Fruit fly (Drosophila melanogaster) whole organism, embryonic: ENCODE results near the gene Nubp1.

Source experiments
- Abd-B ChIP-seq: fragments of 200-800 bp; sonication (Bioruptor generic); optimal IDR thresholded peaks from 2 replicates; lab custom pipeline; 2018; ENCODE audit warnings: missing biosample characterization, mild to moderate bottlenecking, missing genetic modification characterization, moderate library complexity
- Ada2b ChIP-seq: fragments of 200-800 bp; sonication (Bioruptor generic); IDR thresholded peaks from 2 replicates; pipeline ENCODE4 v1.3.6; 2022; ENCODE audit warnings: missing biosample characterization, missing genetic modification characterization
- C15 ChIP-seq: fragments of 200-800 bp; sonication (Bioruptor generic); IDR thresholded peaks from 3 replicates; pipeline ENCODE4 v1.3.6; 2022; ENCODE audit warnings: missing biosample characterization, missing genetic modification characterization
- CG11560 ChIP-seq: fragments of 200-800 bp; sonication (Bioruptor generic); IDR thresholded peaks from 3 replicates; pipeline ENCODE4 v1.3.6; 2022; ENCODE audit warnings: missing biosample characterization, missing genetic modification characterization
- CG11695 ChIP-seq: fragments of 200-800 bp; sonication (Bioruptor generic); IDR thresholded peaks from 3 replicates; pipeline ENCODE4 v1.3.6; 2022; ENCODE audit warnings: missing biosample characterization, missing genetic modification characterization
- CG12155 ChIP-seq: fragments of 200-800 bp; sonication (Bioruptor generic); optimal IDR thresholded peaks from 3 replicates; lab custom pipeline; 2016; ENCODE audit warnings: missing biosample characterization, missing genetic modification characterization
- CG12219 ChIP-seq: fragments of 200-800 bp; sonication (Bioruptor generic); optimal IDR thresholded peaks from 3 replicates; lab custom pipeline; 2018; ENCODE audit warnings: missing biosample characterization, mild to moderate bottlenecking, missing genetic modification characterization
- CG12942 ChIP-seq: fragments of 200-800 bp; sonication (Bioruptor generic); optimal IDR thresholded peaks from 3 replicates; lab custom pipeline; 2016; ENCODE audit warnings: missing biosample characterization, missing genetic modification characterization
- CG13775 ChIP-seq: fragments of 200-800 bp; sonication (Bioruptor generic); optimal IDR thresholded peaks from 3 replicates; lab custom pipeline; 2017; ENCODE audit warnings: missing biosample characterization, mild to moderate bottlenecking, missing genetic modification characterization
- CG14965 ChIP-seq: fragments of 200-800 bp; sonication (Bioruptor generic); optimal IDR thresholded peaks from 2 replicates; lab custom pipeline; 2016; ENCODE audit warnings: missing biosample characterization, missing genetic modification characterization, borderline replicate concordance
- CG17361 ChIP-seq: fragments of 200-800 bp; sonication (Bioruptor generic); IDR thresholded peaks from 3 replicates; pipeline ENCODE4 v1.3.6; 2022; ENCODE audit warnings: missing biosample characterization, missing genetic modification characterization
- CG31441 ChIP-seq: fragments of 200-800 bp; sonication (Bioruptor generic); IDR thresholded peaks from 2 replicates; pipeline ENCODE4 v1.3.6; 2022; ENCODE audit warnings: missing biosample characterization, missing genetic modification characterization
- CG3847 ChIP-seq: fragments of 200-800 bp; sonication (Bioruptor generic); IDR thresholded peaks from 2 replicates; pipeline ENCODE4 v1.3.6; 2022; ENCODE audit warnings: missing biosample characterization, missing genetic modification characterization
- CG4820 ChIP-seq: fragments of 200-800 bp; sonication (Bioruptor generic); optimal IDR thresholded peaks from 3 replicates; lab custom pipeline; 2016; ENCODE audit warnings: missing biosample characterization, missing genetic modification characterization
- CG5180 ChIP-seq: fragments of 200-800 bp; sonication (Bioruptor generic); optimal IDR thresholded peaks from 3 replicates; lab custom pipeline; 2017; ENCODE audit warnings: missing biosample characterization, missing genetic modification characterization, mild to moderate bottlenecking, moderate library complexity, missing genetic modification reagents
- CG6272 ChIP-seq: fragments of 200-800 bp; sonication (Bioruptor generic); IDR thresholded peaks from 2 replicates; pipeline ENCODE4 v1.3.6; 2022; ENCODE audit warnings: missing biosample characterization, missing genetic modification characterization
- CG6654 ChIP-seq: fragments of 200-800 bp; sonication (Bioruptor generic); optimal IDR thresholded peaks from 2 replicates; lab custom pipeline; 2017; ENCODE audit warnings: missing biosample characterization, mild to moderate bottlenecking, missing genetic modification characterization
- CG6813 ChIP-seq: fragments of 200-800 bp; sonication (Bioruptor generic); optimal IDR thresholded peaks from 2 replicates; lab custom pipeline; 2017; ENCODE audit warnings: missing biosample characterization, missing genetic modification characterization, mild to moderate bottlenecking, moderate library complexity, missing genetic modification reagents
- CG7357 ChIP-seq: fragments of 200-800 bp; sonication (Bioruptor generic); IDR thresholded peaks from 3 replicates; pipeline ENCODE4 v1.3.6; 2022; ENCODE audit warnings: missing biosample characterization, missing genetic modification characterization
- CG7839 ChIP-seq: fragments of 200-800 bp; sonication (Bioruptor generic); optimal IDR thresholded peaks from 3 replicates; lab custom pipeline; 2018; ENCODE audit warnings: missing biosample characterization, mild to moderate bottlenecking, missing genetic modification characterization, moderate library complexity
- CG8924 ChIP-seq: fragments of 200-800 bp; optimal IDR thresholded peaks from 3 replicates; lab custom pipeline; 2019; ENCODE audit warnings: missing biosample characterization, mild to moderate bottlenecking, missing genetic modification characterization, moderate library complexity
- CTCF ChIP-seq: fragments of 200-800 bp; sonication (Bioruptor generic); optimal IDR thresholded peaks from 2 replicates; lab custom pipeline; 2017; ENCODE audit warnings: missing biosample characterization, mild to moderate bottlenecking, missing genetic modification characterization, moderate library complexity
- Fer3 ChIP-seq: fragments of 200-800 bp; sonication (Bioruptor generic); optimal IDR thresholded peaks from 2 replicates; lab custom pipeline; 2018; ENCODE audit warnings: missing biosample characterization, mild to moderate bottlenecking, missing genetic modification characterization, moderate library complexity
- H15 ChIP-seq: fragments of 200-800 bp; sonication (Bioruptor generic); IDR thresholded peaks from 3 replicates; pipeline ENCODE4 v1.3.6; 2022; ENCODE audit warnings: missing biosample characterization, missing genetic modification characterization
- HHEX ChIP-seq: fragments of 200-800 bp; sonication (Bioruptor generic); optimal IDR thresholded peaks from 3 replicates; lab custom pipeline; 2017; ENCODE audit warnings: missing biosample characterization, mild to moderate bottlenecking, missing genetic modification characterization, missing genetic modification reagents
- Hr3 ChIP-seq: fragments of 200-800 bp; sonication (Bioruptor generic); optimal IDR thresholded peaks from 3 replicates; lab custom pipeline; 2016; ENCODE audit warnings: missing biosample characterization, missing genetic modification characterization
- Hsf ChIP-seq: fragments of 200-800 bp; sonication (Bioruptor generic); optimal IDR thresholded peaks from 3 replicates; lab custom pipeline; 2016; ENCODE audit warnings: missing biosample characterization, missing genetic modification characterization
- NK7.1 ChIP-seq: fragments of 200-800 bp; sonication (Bioruptor generic); optimal IDR thresholded peaks from 3 replicates; lab custom pipeline; 2016; ENCODE audit warnings: missing biosample characterization, missing genetic modification characterization
- Pdp1 ChIP-seq, 2 experiments: fragments of 200-800 bp; sonication (Bioruptor generic); optimal IDR thresholded peaks; 3 replicates each; lab custom pipeline; 2016; ENCODE audit warnings: missing biosample characterization in 2 of 2, missing genetic modification characterization in 2 of 2, mild to moderate bottlenecking in 1 of 2, moderate library complexity in 1 of 2
- Ravus ChIP-seq: fragments of 200-800 bp; sonication (Bioruptor generic); IDR thresholded peaks from 2 replicates; pipeline ENCODE4 v1.3.6; 2022; ENCODE audit warnings: missing biosample characterization, missing genetic modification characterization
- Side ChIP-seq: fragments of 200-800 bp; sonication (Bioruptor generic); optimal IDR thresholded peaks from 2 replicates; lab custom pipeline; 2016; ENCODE audit warnings: missing biosample characterization, missing genetic modification characterization
- Ssrp ChIP-seq: fragments of 200-800 bp; sonication (Bioruptor generic); optimal IDR thresholded peaks from 2 replicates; lab custom pipeline; 2018; ENCODE audit warnings: missing biosample characterization, mild to moderate bottlenecking, missing genetic modification characterization, moderate library complexity
- ato ChIP-seq: fragments of 200-800 bp; sonication (Bioruptor generic); IDR thresholded peaks from 2 replicates; pipeline ENCODE4 v1.3.6; 2022; ENCODE audit warnings: missing biosample characterization, missing genetic modification characterization; ENCODE audit not compliant: partially characterized antibody
- bab2 ChIP-seq: fragments of 200-800 bp; sonication (Bioruptor generic); optimal IDR thresholded peaks from 2 replicates; lab custom pipeline; 2016; ENCODE audit warnings: missing biosample characterization, missing genetic modification characterization
- ci ChIP-seq: fragments of 200-800 bp; sonication (Bioruptor generic); IDR thresholded peaks from 3 replicates; pipeline ENCODE4 v1.3.6; 2022; ENCODE audit warnings: missing biosample characterization, missing genetic modification characterization
- crp ChIP-seq, 2 experiments: fragments of 200-800 bp; sonication (Bioruptor generic); optimal IDR thresholded peaks; 2 replicates in 1 of 2; 3 replicates in 1 of 2; lab custom pipeline; 2017; ENCODE audit warnings: missing biosample characterization in 2 of 2, missing genetic modification characterization in 2 of 2, mild to moderate bottlenecking in 1 of 2, moderate library complexity in 1 of 2
- dan ChIP-seq: fragments of 200-800 bp; sonication (Bioruptor generic); IDR thresholded peaks from 2 replicates; pipeline ENCODE4 v1.3.6; 2022; ENCODE audit warnings: missing biosample characterization, missing genetic modification characterization
- danr ChIP-seq: fragments of 200-800 bp; sonication (Bioruptor generic); IDR thresholded peaks from 2 replicates; pipeline ENCODE4 v1.3.6; 2022; ENCODE audit warnings: missing biosample characterization, missing genetic modification characterization
- dm ChIP-seq: fragments of 200-800 bp; sonication (Bioruptor generic); optimal IDR thresholded peaks from 3 replicates; lab custom pipeline; 2016; ENCODE audit warnings: missing biosample characterization, missing genetic modification characterization
- en ChIP-seq: fragments of 200-800 bp; sonication (Bioruptor generic); optimal IDR thresholded peaks from 2 replicates; lab custom pipeline; 2016; ENCODE audit warnings: missing biosample characterization, missing genetic modification characterization
- gce ChIP-seq: fragments of 200-800 bp; sonication (Bioruptor generic); IDR thresholded peaks from 3 replicates; pipeline ENCODE4 v1.3.6; 2022; ENCODE audit warnings: missing biosample characterization, missing genetic modification characterization
- grau ChIP-seq: fragments of 200-800 bp; optimal IDR thresholded peaks from 3 replicates; lab custom pipeline; 2019; ENCODE audit warnings: missing biosample characterization, mild to moderate bottlenecking, missing genetic modification characterization, moderate library complexity
- inv ChIP-seq: fragments of 200-800 bp; sonication (Bioruptor generic); IDR thresholded peaks from 2 replicates; pipeline ENCODE4 v1.3.6; 2022; ENCODE audit warnings: missing biosample characterization, missing genetic modification characterization; ENCODE audit not compliant: partially characterized antibody
- nerfin-1 ChIP-seq: fragments of 200-800 bp; sonication (Bioruptor generic); optimal IDR thresholded peaks from 3 replicates; lab custom pipeline; 2019; ENCODE audit warnings: missing biosample characterization, mild to moderate bottlenecking, missing genetic modification characterization, moderate library complexity
- pros ChIP-seq: fragments of 200-800 bp; sonication (Bioruptor generic); optimal IDR thresholded peaks from 3 replicates; lab custom pipeline; 2019; ENCODE audit warnings: missing biosample characterization, mild to moderate bottlenecking, missing genetic modification characterization, moderate library complexity
- rib ChIP-seq: fragments of 200-800 bp; sonication (Bioruptor generic); IDR thresholded peaks from 2 replicates; pipeline ENCODE4 v1.3.6; 2022; ENCODE audit warnings: missing biosample characterization, missing genetic modification characterization
- sens ChIP-seq: fragments of 200-800 bp; sonication (Bioruptor generic); peaks from one replicate; lab custom pipeline; 2016; ENCODE audit warnings: missing biosample characterization, missing genetic modification characterization
- slbo ChIP-seq: fragments of 200-800 bp; sonication (Bioruptor generic); IDR thresholded peaks from 2 replicates; pipeline ENCODE4 v1.3.6; 2022; ENCODE audit warnings: missing biosample characterization, missing genetic modification characterization
- slou ChIP-seq: fragments of 200-800 bp; sonication (Bioruptor generic); optimal IDR thresholded peaks from 3 replicates; lab custom pipeline; 2016; ENCODE audit warnings: missing biosample characterization, missing genetic modification characterization
- wor ChIP-seq: fragments of 200-800 bp; sonication (Bioruptor generic); IDR thresholded peaks from 2 replicates; pipeline ENCODE4 v1.3.6; 2022; ENCODE audit warnings: missing biosample characterization, missing genetic modification characterization
- zen2 ChIP-seq: fragments of 200-800 bp; sonication (Bioruptor generic); IDR thresholded peaks from 3 replicates; pipeline ENCODE4 v1.3.6; 2022; ENCODE audit warnings: missing biosample characterization, missing genetic modification characterization; ENCODE audit not compliant: partially characterized antibody

Nubp1 gene

dm6 chr2L:16684908-16685611 lies 47.3 kb upstream of the Nubp1 start (continued):
- TF ChIP-seq bab2 (GFP tag; lab: Kevin White, UChicago) (no peak), Abd-B (GFP tag; lab: Kevin White, UChicago) (peak; percentile 58), Pdp1 (GFP tag; optimal IDR thresholded peaks at IDR 0.05; lab: Kevin White, UChicago) (no peak), H15 (no peak), CTCF (GFP tag; lab: Kevin White, UChicago) (no peak), pros (no peak), ci (GFP tag; lab: Robert Waterston, UW) (peak; percentile 20; the same call in 1 of the 3 replicates), slbo (GFP tag; lab: Robert Waterston, UW) (peak; percentile 30; the same call in 1 of the 2 replicates), Ada2b (GFP tag; lab: Robert Waterston, UW) (peak; percentile 44), NK7.1 (GFP tag; lab: Kevin White, UChicago) (no peak), dan (GFP tag; lab: Robert Waterston, UW) (no peak), Ssrp (tag; lab: Kevin White, UChicago) (peak; percentile 57), en (GFP tag; lab: Kevin White, UChicago) (no peak), Side (GFP tag; lab: Kevin White, UChicago) (no peak), slou (GFP tag; lab: Kevin White, UChicago) (no peak), CG8924 (tag; lab: Kevin White, UChicago) (peak; percentile 66), CG31441 (GFP tag; lab: Robert Waterston, UW) (peak; percentile 66), CG12942 (GFP tag; lab: Kevin White, UChicago) (no peak), CG5180 (GFP tag; lab: Kevin White, UChicago) (peak; percentile 56), CG6272 (no peak), sens (GFP tag; lab: Kevin White, UChicago) (peak; percentile 17), C15 (GFP tag; lab: Robert Waterston, UW) (no peak), HHEX (GFP tag; lab: Kevin White, UChicago) (peak; percentile 59), CG7357 (GFP tag; lab: Robert Waterston, UW) (no peak), gce (no peak), Hsf (no peak), ato (GFP tag; lab: Robert Waterston, UW) (no peak), Ravus (no peak), inv (GFP tag; lab: Robert Waterston, UW) (no peak), CG3847 (no peak), danr (GFP tag; lab: Robert Waterston, UW) (0 out of 2 replicates have a peak, but pooled peaks have one; percentile 5), CG11560 (tag; lab: Robert Waterston, UW) (no peak), CG4820 (GFP tag; lab: Kevin White, UChicago) (no peak), nerfin-1 (tag; lab: Kevin White, UChicago) (no peak), CG14965 (GFP tag; lab: Kevin White, UChicago) (no peak), dm (GFP tag; lab: Kevin White, UChicago) (no peak), CG7839 (tag; lab: Kevin White, UChicago) (peak; percentile 82), grau (tag; lab: Kevin White, UChicago) (peak; percentile 83), CG13775 (GFP tag; lab: Kevin White, UChicago) (peak; percentile 23), CG12219 (GFP tag; lab: Kevin White, UChicago) (peak; percentile 8), CG12155 (GFP tag; lab: Kevin White, UChicago) (peak; percentile 28), CG11695 (GFP tag; lab: Robert Waterston, UW) (peak; percentile 49; the same call in 1 of the 3 replicates), zen2 (GFP tag; lab: Robert Waterston, UW) (no peak), Fer3 (tag; lab: Kevin White, UChicago) (peak; percentile 57), Hr3 (peak; percentile 58), CG6813 (GFP tag; lab: Kevin White, UChicago) (peak; percentile 62), CG17361 (GFP tag; lab: Robert Waterston, UW) (peak; percentile 77), wor (GFP tag; lab: Robert Waterston, UW) (no peak), CG6654 (GFP tag; lab: Kevin White, UChicago) (peak; percentile 7), crp (GFP tag; optimal IDR thresholded peaks at IDR 0.05; lab: Kevin White, UChicago) (no peak), rib (GFP tag; lab: Robert Waterston, UW) (no peak)
